Fruit fly (Drosophila melanogaster): ENCODE data around the gene Scm.

DNA sequence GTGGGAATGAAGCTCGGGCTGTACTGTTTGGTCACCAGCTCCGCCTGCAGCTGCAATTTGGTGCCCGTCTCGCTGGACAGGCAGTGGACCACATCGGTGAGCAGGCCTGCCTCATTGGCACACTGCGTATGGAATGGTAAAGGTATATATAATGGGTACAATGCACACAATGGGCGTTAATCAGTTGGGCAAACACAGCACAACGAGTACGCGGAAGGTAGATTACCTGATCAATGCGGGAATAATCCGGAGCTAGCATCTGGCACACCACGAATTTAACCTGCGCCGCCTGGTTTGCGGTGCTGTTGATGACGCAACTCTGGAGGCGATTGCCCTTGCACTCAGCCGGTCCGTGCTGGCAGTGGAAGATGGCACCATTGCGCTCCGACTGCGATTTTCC lies 12.0 kb downstream of the Scm start:
- TF ChIP-seq psq (optimal IDR thresholded peaks at IDR 0.05) (no peak), EcR (GFP tag; optimal IDR thresholded peaks at IDR 0.05) (no peak)

Data from whole organism.